Worm (Caenorhabditis elegans) whole organism, early embryonic: Measurements from ENCODE around the gene T19E7.6.

ENCODE experiments used
- ama-1 ChIP-seq: fragments of 150-350 bp; optimal IDR thresholded peaks from 2 replicates; lab custom pipeline; 2014
- flt-1 ChIP-seq: fragments of 200-800 bp; sonication (Bioruptor generic); IDR thresholded peaks from 2 replicates; pipeline ENCODE4 v1.3.6; 2022; ENCODE audit warnings: missing genetic modification characterization, missing compliant biosample characterization
- hnd-1 ChIP-seq: sonication (generic microtip); optimal IDR thresholded peaks from 2 replicates; lab custom pipeline; 2016; ENCODE audit warnings: missing genetic modification characterization, missing compliant biosample characterization
- scrt-1 ChIP-seq: fragments of 200-800 bp; sonication (Bioruptor generic); IDR thresholded peaks from 2 replicates; pipeline ENCODE4 v1.3.6; 2022; ENCODE audit warnings: missing genetic modification characterization, missing compliant biosample characterization
- tbx-37 ChIP-seq: fragments of 200-800 bp; sonication (Bioruptor generic); conservative IDR thresholded peaks from 2 replicates; pipeline ENCODE4 v1.3.6; 2022; ENCODE audit warnings: missing genetic modification reagents, missing genetic modification characterization, missing compliant biosample characterization

ce11 chrIV:5631628-5632027 lies 37.7 kb downstream of the T19E7.6 start, which contains the start of gene ttbk-8.2:
- TF ChIP-seq flt-1 (GFP tag; lab: Robert Waterston, UW) (no peak), scrt-1 (GFP tag; lab: Robert Waterston, UW) (no peak), tbx-37 (no peak), hnd-1 (no peak), ama-1 (lab: Kevin White, UChicago) (no peak)
